Fruit fly (Drosophila melanogaster) whole organism, wandering third instar larva: ENCODE results near the gene CG9806.

Experiments used
- Hnf4 ChIP-seq: fragments of 200-800 bp; sonication (Bioruptor generic); optimal IDR thresholded peaks from 2 replicates; lab custom pipeline; 2016; ENCODE audit warnings: missing biosample characterization, mild to moderate bottlenecking, missing genetic modification characterization
- lola ChIP-seq: fragments of >200 bp; optimal IDR thresholded peaks from 2 replicates; lab custom pipeline; 2017; ENCODE audit warnings: missing biosample characterization, missing genetic modification characterization

DNA sequence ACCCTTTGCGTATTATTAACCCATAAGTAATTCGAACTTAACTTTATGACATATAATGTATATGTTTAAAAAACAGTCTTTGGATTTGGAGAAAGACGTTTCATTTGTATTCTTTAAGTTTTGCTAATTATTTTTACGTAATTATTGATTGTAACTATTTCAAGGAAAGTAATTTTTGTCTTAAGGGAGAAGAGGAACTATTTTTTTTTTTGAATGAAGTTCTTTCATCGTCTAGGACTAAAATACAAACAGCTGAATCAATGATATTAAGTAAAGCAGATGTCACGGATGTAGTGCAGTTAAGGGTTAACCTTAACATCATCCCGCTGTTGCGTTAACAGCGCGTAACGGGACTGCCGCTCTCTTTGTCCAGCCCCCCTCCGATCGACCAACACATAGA lies 2.0 kb upstream of the CG9806 start:
- TF ChIP-seq Hnf4 (GFP tag; lab: Kevin White, UChicago) = no peak
- no peak for TF ChIP-seq lola (GFP tag; lab: Kevin White, UChicago)
